Fruit fly (Drosophila melanogaster) whole organism, embryonic: ENCODE results near the gene CG11470.

Source experiments
- ATbp ChIP-seq: fragments of 200-800 bp; sonication (Bioruptor generic); optimal IDR thresholded peaks from 2 replicates; lab custom pipeline; 2017; ENCODE audit warnings: missing biosample characterization, mild to moderate bottlenecking, missing genetic modification characterization, missing genetic modification reagents
- Asciz ChIP-seq: fragments of 200-800 bp; sonication (Bioruptor generic); optimal IDR thresholded peaks from 2 replicates; lab custom pipeline; 2017; ENCODE audit warnings: missing biosample characterization, mild to moderate bottlenecking, missing genetic modification characterization, missing genetic modification reagents
- B-H1 ChIP-seq: fragments of 200-800 bp; sonication (Bioruptor generic); IDR thresholded peaks from 3 replicates; pipeline ENCODE4 v1.3.6; 2022; ENCODE audit warnings: missing biosample characterization, missing genetic modification characterization
- BtbVII ChIP-seq: fragments of 200-800 bp; sonication (Bioruptor generic); optimal IDR thresholded peaks from 3 replicates; lab custom pipeline; 2017; ENCODE audit warnings: missing biosample characterization, mild to moderate bottlenecking, missing genetic modification characterization
- CG10209 ChIP-seq: fragments of 200-800 bp; sonication (Bioruptor generic); optimal IDR thresholded peaks from 3 replicates; lab custom pipeline; 2017; ENCODE audit warnings: missing biosample characterization, mild to moderate bottlenecking, missing genetic modification characterization, missing genetic modification reagents
- CG11456 ChIP-seq: fragments of 200-800 bp; sonication (Bioruptor generic); IDR thresholded peaks from 3 replicates; pipeline ENCODE4 v1.3.6; 2022; ENCODE audit warnings: missing biosample characterization, missing genetic modification characterization
- CG1233 ChIP-seq: fragments of 200-800 bp; sonication (Bioruptor generic); optimal IDR thresholded peaks from 4 replicates; lab custom pipeline; 2018; ENCODE audit warnings: missing biosample characterization, mild to moderate bottlenecking, missing genetic modification characterization
- CG12769 ChIP-seq: fragments of 200-800 bp; sonication (Bioruptor generic); optimal IDR thresholded peaks from 2 replicates; lab custom pipeline; 2019; ENCODE audit warnings: missing biosample characterization, mild to moderate bottlenecking, missing genetic modification characterization, moderate library complexity
- CG1602 ChIP-seq: fragments of 200-800 bp; sonication (Bioruptor generic); optimal IDR thresholded peaks from 3 replicates; lab custom pipeline; 2016; ENCODE audit warnings: missing biosample characterization, missing genetic modification characterization
- CG17912 ChIP-seq: fragments of 200-800 bp; sonication (Bioruptor generic); optimal IDR thresholded peaks from 2 replicates; lab custom pipeline; 2018; ENCODE audit warnings: missing biosample characterization, mild to moderate bottlenecking, missing genetic modification characterization
- CG2202 ChIP-seq: fragments of 200-800 bp; sonication (Bioruptor generic); optimal IDR thresholded peaks from 2 replicates; lab custom pipeline; 2018; ENCODE audit warnings: missing biosample characterization, mild to moderate bottlenecking, missing genetic modification characterization
- CG2889 ChIP-seq: fragments of 200-800 bp; sonication (Bioruptor generic); IDR thresholded peaks from 3 replicates; pipeline ENCODE4 v1.3.6; 2022; ENCODE audit warnings: missing biosample characterization, missing genetic modification characterization
- CG3163 ChIP-seq: fragments of 200-800 bp; sonication (Bioruptor generic); optimal IDR thresholded peaks from 3 replicates; lab custom pipeline; 2016; ENCODE audit warnings: missing biosample characterization, missing genetic modification characterization
- CG7556 ChIP-seq: fragments of 200-800 bp; sonication (Bioruptor generic); optimal IDR thresholded peaks from 2 replicates; lab custom pipeline; 2017; ENCODE audit warnings: missing biosample characterization, mild to moderate bottlenecking, missing genetic modification characterization
- CG8281 ChIP-seq: fragments of 200-800 bp; sonication (Bioruptor generic); optimal IDR thresholded peaks from 2 replicates; lab custom pipeline; 2018; ENCODE audit warnings: missing biosample characterization, mild to moderate bottlenecking, missing genetic modification characterization, moderate library complexity
- CG9215 ChIP-seq: fragments of 200-800 bp; sonication (Bioruptor generic); IDR thresholded peaks from 2 replicates; pipeline ENCODE4 v1.3.6; 2022; ENCODE audit warnings: missing biosample characterization, missing genetic modification characterization
- D ChIP-seq, 2 experiments: fragments of 200-800 bp in 1 of 2; fragments of >200 bp in 1 of 2; sonication (Bioruptor generic) in 1 of 2; optimal IDR thresholded peaks; 2 replicates in 1 of 2; 3 replicates in 1 of 2; lab custom pipeline; 2017; ENCODE audit warnings: mild to moderate bottlenecking in 1 of 2, missing biosample characterization in 1 of 2, missing genetic modification characterization in 1 of 2, missing genetic modification reagents in 1 of 2
- Ets65A ChIP-seq: fragments of 200-800 bp; sonication (Bioruptor generic); peaks from one replicate; lab custom pipeline; 2016; ENCODE audit warnings: missing biosample characterization, missing genetic modification characterization
- Fer3 ChIP-seq: fragments of 200-800 bp; sonication (Bioruptor generic); optimal IDR thresholded peaks from 2 replicates; lab custom pipeline; 2018; ENCODE audit warnings: missing biosample characterization, mild to moderate bottlenecking, missing genetic modification characterization, moderate library complexity
- Gsc ChIP-seq: fragments of 200-800 bp; sonication (Bioruptor generic); IDR thresholded peaks from 2 replicates; pipeline ENCODE4 v1.3.6; 2022; ENCODE audit warnings: missing biosample characterization, missing genetic modification characterization
- HLH54F ChIP-seq: fragments of 200-800 bp; sonication (Bioruptor generic); optimal IDR thresholded peaks from 3 replicates; lab custom pipeline; 2016; ENCODE audit warnings: missing biosample characterization, missing genetic modification characterization
- Lhr ChIP-seq: fragments of 200-800 bp; sonication (Bioruptor generic); optimal IDR thresholded peaks from 3 replicates; lab custom pipeline; 2017; ENCODE audit warnings: mild to moderate bottlenecking, missing biosample characterization, missing genetic modification reagents, missing genetic modification characterization
- Sry-β ChIP-seq: fragments of 200-800 bp; sonication (Bioruptor generic); optimal IDR thresholded peaks from 2 replicates; lab custom pipeline; 2018; ENCODE audit warnings: missing biosample characterization, mild to moderate bottlenecking, missing genetic modification characterization, moderate library complexity
- Sry-δ ChIP-seq: fragments of 200-800 bp; sonication (Bioruptor generic); optimal IDR thresholded peaks from 2 replicates; lab custom pipeline; 2016; ENCODE audit warnings: missing biosample characterization, missing genetic modification characterization
- TFAM ChIP-seq: fragments of 200-800 bp; sonication (Bioruptor generic); optimal IDR thresholded peaks from 2 replicates; lab custom pipeline; 2017; ENCODE audit warnings: missing biosample characterization, missing genetic modification characterization, inconsistent platforms
- Tbp ChIP-seq: fragments of >200 bp; optimal IDR thresholded peaks from 2 replicates; lab custom pipeline; 2018; ENCODE audit warnings: missing biosample characterization, missing genetic modification characterization
- ab ChIP-seq: fragments of 200-800 bp; sonication (Bioruptor generic); optimal IDR thresholded peaks from 2 replicates; lab custom pipeline; 2016; ENCODE audit warnings: missing biosample characterization, missing genetic modification characterization
- ac ChIP-seq: fragments of 200-800 bp; sonication (Bioruptor generic); optimal IDR thresholded peaks from 3 replicates; lab custom pipeline; 2017; ENCODE audit warnings: missing biosample characterization, mild to moderate bottlenecking, missing genetic modification characterization
- ara ChIP-seq: fragments of 200-800 bp; sonication (Bioruptor generic); IDR thresholded peaks from 2 replicates; pipeline ENCODE4 v1.3.6; 2022; ENCODE audit warnings: missing biosample characterization, missing genetic modification characterization
- bab2 ChIP-seq: fragments of 200-800 bp; sonication (Bioruptor generic); optimal IDR thresholded peaks from 2 replicates; lab custom pipeline; 2016; ENCODE audit warnings: missing biosample characterization, missing genetic modification characterization
- cad ChIP-seq: fragments of >200 bp; optimal IDR thresholded peaks from 2 replicates; lab custom pipeline; 2017; ENCODE audit warnings: missing biosample characterization, missing genetic modification characterization
- caup ChIP-seq: fragments of 200-800 bp; sonication (Bioruptor generic); optimal IDR thresholded peaks from 3 replicates; lab custom pipeline; 2017; ENCODE audit warnings: missing biosample characterization, mild to moderate bottlenecking, missing genetic modification characterization, moderate library complexity; ENCODE audit not compliant: severe bottlenecking
- ci ChIP-seq: fragments of 200-800 bp; sonication (Bioruptor generic); IDR thresholded peaks from 3 replicates; pipeline ENCODE4 v1.3.6; 2022; ENCODE audit warnings: missing biosample characterization, missing genetic modification characterization
- dysf ChIP-seq: fragments of 200-800 bp; sonication (Bioruptor generic); IDR thresholded peaks from 3 replicates; pipeline ENCODE4 v1.3.6; 2022; ENCODE audit warnings: missing biosample characterization, missing genetic modification characterization
- fd102C ChIP-seq: fragments of 200-800 bp; sonication (Bioruptor generic); optimal IDR thresholded peaks from 2 replicates; lab custom pipeline; 2018; ENCODE audit warnings: missing biosample characterization, mild to moderate bottlenecking, missing genetic modification characterization, moderate library complexity
- fu2 ChIP-seq: fragments of 200-800 bp; sonication (Bioruptor generic); optimal IDR thresholded peaks from 2 replicates; lab custom pipeline; 2016; ENCODE audit warnings: missing biosample characterization, missing genetic modification characterization
- gro ChIP-seq: fragments of 200-800 bp; sonication (Bioruptor generic); optimal IDR thresholded peaks from 2 replicates; lab custom pipeline; 2016; ENCODE audit warnings: missing biosample characterization, missing genetic modification characterization
- kay ChIP-seq: fragments of 200-800 bp; sonication (Bioruptor generic); optimal IDR thresholded peaks from 2 replicates; lab custom pipeline; 2016; ENCODE audit warnings: missing biosample characterization, missing genetic modification characterization
- peb ChIP-seq: fragments of 200-800 bp; sonication (Bioruptor generic); IDR thresholded peaks from 2 replicates; pipeline ENCODE4 v1.3.6; 2022; ENCODE audit warnings: missing biosample characterization, missing genetic modification characterization
- prd ChIP-seq, 3 experiments: fragments of >200 bp in 2 of 3; fragments of 200-800 bp in 1 of 3; sonication (Bioruptor generic) in 1 of 3; optimal IDR thresholded peaks in 2 of 3; IDR thresholded peaks in 1 of 3; 2 replicates in 2 of 3; 3 replicates in 1 of 3; pipeline versions ENCODE4 v1.3.6 to Lab custom; 2017 to 2022; ENCODE audit warnings: missing biosample characterization in 1 of 3, missing genetic modification characterization in 1 of 3
- rib ChIP-seq: fragments of 200-800 bp; sonication (Bioruptor generic); IDR thresholded peaks from 2 replicates; pipeline ENCODE4 v1.3.6; 2022; ENCODE audit warnings: missing biosample characterization, missing genetic modification characterization
- sim ChIP-seq: fragments of 200-800 bp; sonication (Bioruptor generic); IDR thresholded peaks from 2 replicates; pipeline ENCODE4 v1.3.6; 2022; ENCODE audit warnings: missing biosample characterization, missing genetic modification characterization
- sqz ChIP-seq: fragments of 200-800 bp; sonication (Bioruptor generic); optimal IDR thresholded peaks from 3 replicates; lab custom pipeline; 2018; ENCODE audit warnings: missing biosample characterization, mild to moderate bottlenecking, missing genetic modification characterization
- stc ChIP-seq: fragments of 200-800 bp; sonication (Bioruptor generic); IDR thresholded peaks from 2 replicates; pipeline ENCODE4 v1.3.6; 2022; ENCODE audit warnings: missing biosample characterization, missing genetic modification characterization
- tll ChIP-seq, 2 experiments: fragments of 200-800 bp in 1 of 2; fragments of >200 bp in 1 of 2; sonication (Bioruptor generic) in 1 of 2; optimal IDR thresholded peaks; 2 replicates each; lab custom pipeline; 2017 to 2019; ENCODE audit warnings: missing biosample characterization in 2 of 2, missing genetic modification characterization in 2 of 2, mild to moderate bottlenecking in 1 of 2, moderate library complexity in 1 of 2
- twi ChIP-seq: fragments of 200-800 bp; optimal IDR thresholded peaks from 2 replicates; lab custom pipeline; 2019; ENCODE audit warnings: missing biosample characterization, mild to moderate bottlenecking, missing genetic modification characterization, moderate library complexity
- zen ChIP-seq: fragments of 200-800 bp; sonication (Bioruptor generic); optimal IDR thresholded peaks from 3 replicates; lab custom pipeline; 2018; ENCODE audit warnings: missing biosample characterization, mild to moderate bottlenecking, missing genetic modification characterization, moderate library complexity

CG11470 gene

DNA sequence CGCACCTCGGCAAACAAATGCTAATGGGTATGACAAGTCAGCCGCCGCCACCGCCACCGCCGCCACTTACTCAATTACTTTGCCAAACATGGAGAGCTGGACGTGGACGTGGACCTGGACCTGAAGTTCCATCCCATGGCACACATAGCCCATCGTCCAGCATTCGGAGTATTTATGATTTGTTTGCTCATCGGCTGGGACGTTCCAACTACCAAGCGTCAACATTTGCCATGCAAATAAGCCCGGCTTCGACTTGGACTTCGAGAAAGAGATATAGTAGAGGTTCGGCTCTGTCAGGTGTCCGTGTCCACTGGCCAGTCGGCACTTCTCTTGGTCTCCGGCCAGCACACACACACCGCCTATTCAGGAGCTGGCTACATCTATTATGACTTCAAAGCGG lies 40.8 kb downstream of the CG11470 start (continued):
- no peak for TF ChIP-seq CG8281 (tag; lab: Kevin White, UChicago)
- peak; percentile 17 for TF ChIP-seq CG1233 (GFP tag; lab: Kevin White, UChicago)
- peak; percentile 0 for TF ChIP-seq bab2 (GFP tag; lab: Kevin White, UChicago)
- TF ChIP-seq Lhr = no peak
- TF ChIP-seq peb (GFP tag; lab: Robert Waterston, UW) = no peak
- peak; percentile 60 for TF ChIP-seq fd102C (GFP tag; lab: Kevin White, UChicago)
- TF ChIP-seq ara (GFP tag; lab: Robert Waterston, UW) = peak; percentile 11; the same call in 1 of the 2 replicates
- TF ChIP-seq stc (GFP tag; lab: Robert Waterston, UW) = no peak
- TF ChIP-seq ab (GFP tag; lab: Kevin White, UChicago) = no peak
- TF ChIP-seq TFAM (GFP tag; lab: Kevin White, UChicago) = no peak
- no peak for TF ChIP-seq Sry-β (GFP tag; lab: Kevin White, UChicago)
- peak; percentile 50; the same call in 1 of the 3 replicates for TF ChIP-seq ci
- TF ChIP-seq dysf (GFP tag; lab: Robert Waterston, UW) = 0 out of 3 replicates have a peak, but pooled peaks have one; percentile 20
- TF ChIP-seq kay (GFP tag; lab: Kevin White, UChicago) = no peak
- TF ChIP-seq CG1602 (GFP tag; lab: Kevin White, UChicago) = no peak
- peak; percentile 34 for TF ChIP-seq CG10209 (GFP tag; lab: Kevin White, UChicago)
- no peak for TF ChIP-seq Fer3 (tag; lab: Kevin White, UChicago)
- TF ChIP-seq Sry-δ = no peak
- TF ChIP-seq prd (optimal IDR thresholded peaks at IDR 0.05; lab: Kevin White, UChicago) = no peak
- 0 out of 3 replicates have a peak, but pooled peaks have one; percentile 18 for TF ChIP-seq prd (GFP tag; IDR thresholded peaks at IDR 0.05; lab: Robert Waterston, UW)
- TF ChIP-seq rib = no peak
- TF ChIP-seq Tbp = no peak
- 0 out of 2 replicates have a peak, but pooled peaks have one; percentile 10 for TF ChIP-seq sim (GFP tag; lab: Robert Waterston, UW)
- TF ChIP-seq Gsc (GFP tag; lab: Robert Waterston, UW) = no peak
- peak; percentile 1 for TF ChIP-seq caup
- TF ChIP-seq Asciz (GFP tag; lab: Kevin White, UChicago) = no peak
- TF ChIP-seq zen (tag; lab: Kevin White, UChicago) = peak; percentile 49
- TF ChIP-seq tll (GFP tag; optimal IDR thresholded peaks at IDR 0.05; lab: Kevin White, UChicago) = peak in 1 of 2 experiments; percentile 84
- TF ChIP-seq ac (GFP tag; lab: Kevin White, UChicago) = peak; percentile 62
- peak; percentile 17 for TF ChIP-seq CG2202 (tag; lab: Kevin White, UChicago)
- no peak for TF ChIP-seq sqz (GFP tag; lab: Kevin White, UChicago)
- no peak for TF ChIP-seq fu2
- no peak for TF ChIP-seq CG12769
- peak; percentile 46 for TF ChIP-seq ATbp (GFP tag; lab: Kevin White, UChicago)
- TF ChIP-seq, all 482 proteins: peak for 38

DNA sequence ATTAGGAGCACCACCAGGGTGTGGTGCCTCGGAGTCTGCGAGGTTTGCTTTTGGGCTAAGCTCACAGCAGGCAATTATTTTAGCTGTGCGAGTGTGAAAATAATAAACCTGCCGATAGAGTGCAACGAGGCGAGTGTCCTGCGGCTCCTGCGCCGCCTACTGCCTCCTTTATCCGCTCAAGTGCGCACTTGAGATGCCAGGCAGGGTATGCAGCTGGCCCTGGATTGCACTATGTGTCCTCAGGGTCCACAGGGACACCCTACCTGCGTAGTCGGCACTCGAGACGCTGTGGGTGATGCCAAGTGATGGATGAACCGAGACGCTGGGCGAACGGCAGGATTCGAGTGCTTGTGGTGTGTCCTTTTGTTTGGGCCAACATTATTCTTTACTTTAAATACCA lies 41.6 kb downstream of the CG11470 start:
- TF ChIP-seq D (optimal IDR thresholded peaks at IDR 0.05; lab: Kevin White, UChicago) = peak; percentile 94
- no peak for TF ChIP-seq D (GFP tag; optimal IDR thresholded peaks at IDR 0.05; lab: Kevin White, UChicago)
- TF ChIP-seq cad = peak; percentile 61
- no peak for TF ChIP-seq CG7556 (GFP tag; lab: Kevin White, UChicago)
- TF ChIP-seq Ets65A (GFP tag; lab: Kevin White, UChicago) = peak; percentile 41
- 0 out of 3 replicates have a peak, but pooled peaks have one; percentile 19 for TF ChIP-seq CG2889 (GFP tag; lab: Robert Waterston, UW)
- TF ChIP-seq B-H1 (GFP tag; lab: Robert Waterston, UW) = no peak
- peak; percentile 87 for TF ChIP-seq twi
- TF ChIP-seq CG17912 = no peak
- no peak for TF ChIP-seq CG3163 (GFP tag; lab: Kevin White, UChicago)
- TF ChIP-seq CG9215 = no peak
- peak; percentile 89 for TF ChIP-seq zen (tag; lab: Kevin White, UChicago)
- 0 out of 3 replicates have a peak, but pooled peaks have one; percentile 48 for TF ChIP-seq CG11456 (GFP tag; lab: Robert Waterston, UW)
- no peak for TF ChIP-seq gro (GFP tag; lab: Kevin White, UChicago)
- no peak for TF ChIP-seq prd (optimal IDR thresholded peaks at IDR 0.05; lab: Kevin White, UChicago)
- 0 out of 3 replicates have a peak, but pooled peaks have one; percentile 11 for TF ChIP-seq prd (GFP tag; IDR thresholded peaks at IDR 0.05; lab: Robert Waterston, UW)
- no peak for TF ChIP-seq HLH54F (GFP tag; lab: Kevin White, UChicago)
- no peak for TF ChIP-seq BtbVII
